Comparison of ENCODE assay signal across 1 worm cellular context in the genomic region with DNA sequence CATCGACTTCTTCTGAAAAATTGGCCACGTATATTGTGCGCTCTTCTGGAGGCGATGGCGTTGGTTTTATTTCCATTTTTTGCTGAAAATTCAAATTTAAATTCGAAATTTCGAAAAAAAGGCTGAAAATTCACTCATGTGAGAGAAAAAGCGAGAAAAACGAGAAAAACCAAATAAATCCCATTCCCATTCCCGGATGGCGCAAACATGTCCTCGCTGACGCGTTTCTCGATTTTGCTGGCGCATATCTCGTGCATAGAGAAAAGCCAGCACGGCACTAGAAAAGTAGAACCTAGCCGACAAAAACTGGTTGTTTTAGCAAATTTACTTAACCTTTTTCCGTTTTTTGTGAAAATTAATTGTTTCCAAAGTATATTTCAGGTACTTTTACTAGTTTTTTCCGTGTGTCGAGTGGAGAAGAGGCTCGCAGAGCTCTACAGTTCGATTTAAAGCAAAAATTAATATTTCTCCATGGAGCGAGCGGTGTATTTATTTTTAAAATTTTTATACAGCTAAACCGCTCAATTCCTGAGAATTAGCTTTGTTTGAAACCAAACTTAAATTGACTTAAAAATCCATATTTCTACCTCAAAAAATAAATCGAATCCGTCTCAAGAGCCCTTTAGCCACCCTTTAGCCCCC.
TF ChIP-seq lines count a peak whose summit lies in the region.

A gene (minus strand): TSS at position 82 of the 642 bp plus-strand sequence.

TF ChIP-seq in whole organism, L1 larva, 84 proteins besides CTCF, POLR2A, EP300 and RAD21 (continued from another document):
- peak; percentile 26 for TF ChIP-seq nhr-76 (tag; optimal IDR thresholded peaks at IDR 0.05; lab: Kevin White, UChicago)
- no peak for TF ChIP-seq nhr-11 (tag; optimal IDR thresholded peaks at IDR 0.05; lab: Kevin White, UChicago)
- TF ChIP-seq ceh-88 (GFP tag; IDR thresholded peaks at IDR 0.05; lab: Robert Waterston, UW): no peak
- TF ChIP-seq sox-4 (tag; optimal IDR thresholded peaks at IDR 0.05; lab: Kevin White, UChicago): no peak
- TF ChIP-seq lin-39 (tag; optimal IDR thresholded peaks at IDR 0.05; lab: Kevin White, UChicago): peak; percentile 73
- TF ChIP-seq Y116A8C.19 (tag; optimal IDR thresholded peaks at IDR 0.05; lab: Kevin White, UChicago; ENCODE audit: borderline replicate concordance): no peak
- TF ChIP-seq elt-2 (tag; optimal IDR thresholded peaks at IDR 0.05; lab: Kevin White, UChicago): peak; percentile 24
- TF ChIP-seq elt-3 (tag; optimal IDR thresholded peaks at IDR 0.05; lab: Kevin White, UChicago): peak in 2 of 6 experiments; percentile 17 to 38
- TF ChIP-seq efl-1 (optimal IDR thresholded peaks at IDR 0.05; lab: Kevin White, UChicago): peak; percentile 78 to 82
- TF ChIP-seq efl-1 (GFP tag; optimal IDR thresholded peaks at IDR 0.05 in 1 of 2; lab: Kevin White, UChicago): peak; percentile 77 to 97
- no peak for TF ChIP-seq ama-1 (optimal IDR thresholded peaks at IDR 0.05; lab: Kevin White, UChicago)
- no peak for TF ChIP-seq mab-9 (GFP tag; IDR thresholded peaks at IDR 0.05; lab: Robert Waterston, UW)
